Worm (Caenorhabditis elegans) whole organism, L3 larva: Measurements from ENCODE around the gene mat-2.

ENCODE experiments used
- elt-2 ChIP-seq: sonication (generic microtip); optimal IDR thresholded peaks from 2 replicates; lab custom pipeline; 2016; ENCODE audit warnings: missing genetic modification reagents, mild to moderate bottlenecking, missing genetic modification characterization, missing compliant biosample characterization
- lin-15B ChIP-seq: fragments of 150-350 bp; optimal IDR thresholded peaks from 2 replicates; lab custom pipeline; 2014; ENCODE audit warnings: missing biosample characterization, missing genetic modification characterization
- nhr-237 ChIP-seq: fragments of 150-350 bp; optimal IDR thresholded peaks from 2 replicates; lab custom pipeline; 2014; ENCODE audit warnings: missing biosample characterization, missing genetic modification characterization
- snpc-4 ChIP-seq: fragments of 150-350 bp; optimal IDR thresholded peaks from 2 replicates; lab custom pipeline; 2014; ENCODE audit warnings: missing biosample characterization, missing genetic modification characterization
- ztf-4 ChIP-seq: fragments of 150-350 bp; optimal IDR thresholded peaks from 2 replicates; lab custom pipeline; 2014; ENCODE audit warnings: missing biosample characterization, missing genetic modification characterization

DNA sequence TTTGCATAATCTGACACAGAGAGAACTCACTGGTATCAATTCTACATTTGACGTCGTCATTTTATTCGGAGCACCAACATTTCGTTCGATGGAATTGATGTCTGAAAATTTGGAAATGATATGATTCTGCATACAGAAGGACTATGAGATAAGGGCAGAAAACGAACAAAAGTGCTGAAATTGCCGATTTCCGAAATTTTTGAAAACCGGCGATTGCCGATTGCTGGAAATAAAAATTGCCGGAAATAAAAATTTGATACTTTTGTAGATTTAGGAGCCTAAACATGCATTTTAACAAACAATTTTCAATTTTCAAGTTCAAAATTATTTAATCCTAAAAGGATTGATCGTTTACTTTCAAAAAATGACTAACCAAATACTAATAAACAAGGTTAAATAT, 23.2 kb upstream of the mat-2 start, which contains the start of gene unc-53:
- no peak for TF ChIP-seq nhr-237 (tag; lab: Kevin White, UChicago)
- no peak for TF ChIP-seq elt-2 (tag; lab: Kevin White, UChicago)
- TF ChIP-seq snpc-4 (tag; lab: Kevin White, UChicago): no peak
- no peak for TF ChIP-seq lin-15B (tag; lab: Kevin White, UChicago)
- no peak for TF ChIP-seq ztf-4 (tag; lab: Kevin White, UChicago)
